Worm (Caenorhabditis elegans) whole organism, L4 larva: ENCODE measurements around the gene ser-2.
A peak's percentile ranks its signal among the peaks of the same experiment; 100 is the strongest.

ENCODE experiments used
- F37D6.2 ChIP-seq: sonication (generic microtip); optimal IDR thresholded peaks from 2 replicates; lab custom pipeline; 2016; ENCODE audit warnings: mild to moderate bottlenecking, missing genetic modification characterization, missing compliant biosample characterization
- R02D3.7 ChIP-seq: fragments of 150-350 bp; sonication (generic microtip); optimal IDR thresholded peaks from 3 replicates; lab custom pipeline; 2014; ENCODE audit warnings: missing biosample characterization, missing genetic modification characterization
- T26A8.4 ChIP-seq: fragments of 200-800 bp; sonication (Bioruptor generic); IDR thresholded peaks from 2 replicates; pipeline ENCODE4 v1.3.6; 2022; ENCODE audit warnings: missing genetic modification characterization, missing compliant biosample characterization
- aha-1 ChIP-seq: fragments of 150-350 bp; peaks from one replicate; lab custom pipeline; 2014; ENCODE audit warnings: missing biosample characterization, missing genetic modification characterization
- ceh-20 ChIP-seq: fragments of 200-800 bp; sonication (Bioruptor generic); IDR thresholded peaks from 2 replicates; pipeline ENCODE4 v1.3.6; 2022; ENCODE audit warnings: missing genetic modification reagents, missing genetic modification characterization, missing compliant biosample characterization
- ceh-44 ChIP-seq: fragments of 200-800 bp; sonication (Bioruptor generic); IDR thresholded peaks from 2 replicates; pipeline ENCODE4 v1.3.6; 2022; ENCODE audit warnings: missing genetic modification reagents, missing genetic modification characterization, missing compliant biosample characterization
- ceh-82 ChIP-seq: sonication (generic microtip); optimal IDR thresholded peaks from 2 replicates; lab custom pipeline; 2017; ENCODE audit warnings: missing biosample characterization, missing genetic modification characterization
- cey-2 ChIP-seq: sonication (generic microtip); optimal IDR thresholded peaks from 3 replicates; lab custom pipeline; 2017; ENCODE audit warnings: missing genetic modification characterization, mild to moderate bottlenecking, missing compliant biosample characterization, antibody characterized with exemption, borderline replicate concordance; ENCODE audit not compliant: insufficient read depth
- daf-12 ChIP-seq: fragments of 150-350 bp; optimal IDR thresholded peaks from 2 replicates; lab custom pipeline; 2014; ENCODE audit warnings: missing biosample characterization, missing genetic modification reagents, missing genetic modification characterization
- daf-19 ChIP-seq: fragments of 200-800 bp; sonication (Bioruptor generic); conservative IDR thresholded peaks from 2 replicates; pipeline ENCODE4 v1.3.6; 2022; ENCODE audit warnings: missing genetic modification characterization, missing compliant biosample characterization
- daf-8 ChIP-seq: fragments of 200-800 bp; sonication (Bioruptor generic); IDR thresholded peaks from 2 replicates; pipeline ENCODE4 v1.3.6; 2022; ENCODE audit warnings: missing genetic modification characterization, missing compliant biosample characterization
- dmd-9 ChIP-seq: fragments of 200-800 bp; sonication (Bioruptor generic); IDR thresholded peaks from 2 replicates; pipeline ENCODE4 v1.3.6; 2022; ENCODE audit warnings: missing genetic modification reagents, missing genetic modification characterization, missing compliant biosample characterization
- egl-27 ChIP-seq: sonication (generic microtip); optimal IDR thresholded peaks from 3 replicates; lab custom pipeline; 2017; ENCODE audit warnings: missing biosample characterization, missing genetic modification reagents, missing genetic modification characterization
- egl-43 ChIP-seq: fragments of 200-800 bp; sonication (Bioruptor generic); IDR thresholded peaks from 2 replicates; pipeline ENCODE4 v1.3.6; 2022; ENCODE audit warnings: missing genetic modification reagents, missing genetic modification characterization, missing compliant biosample characterization
- hlh-11 ChIP-seq: fragments of 200-800 bp; sonication (Bioruptor generic); optimal IDR thresholded peaks from 2 replicates; lab custom pipeline; 2018; ENCODE audit warnings: mild to moderate bottlenecking, missing genetic modification characterization, missing compliant biosample characterization
- hlh-30 ChIP-seq: sonication (generic microtip); optimal IDR thresholded peaks from 2 replicates; lab custom pipeline; 2017; ENCODE audit warnings: antibody characterized with exemption, mild to moderate bottlenecking, missing genetic modification characterization, missing compliant biosample characterization; ENCODE audit not compliant: insufficient read depth
- lin-1 ChIP-seq: fragments of 200-800 bp; sonication (Bioruptor generic); IDR thresholded peaks from 2 replicates; pipeline ENCODE4 v1.3.6; 2022; ENCODE audit warnings: missing genetic modification reagents, missing genetic modification characterization, missing compliant biosample characterization
- lir-3 ChIP-seq: sonication (generic microtip); optimal IDR thresholded peaks from 2 replicates; lab custom pipeline; 2016; ENCODE audit warnings: mild to moderate bottlenecking, missing genetic modification characterization, missing compliant biosample characterization
- mdl-1 ChIP-seq, 2 experiments: fragments of 150-350 bp in 1 of 2; sonication (generic microtip) in 1 of 2; optimal IDR thresholded peaks; 2 replicates each; lab custom pipeline; 2014 to 2017; ENCODE audit warnings: missing biosample characterization in 2 of 2, missing genetic modification characterization in 2 of 2
- mxl-3 ChIP-seq: fragments of 200-800 bp; sonication (Bioruptor generic); optimal IDR thresholded peaks from 2 replicates; lab custom pipeline; 2018; ENCODE audit warnings: mild to moderate bottlenecking, missing genetic modification characterization, missing compliant biosample characterization
- nhr-10 ChIP-seq: fragments of 150-350 bp; optimal IDR thresholded peaks from 2 replicates; lab custom pipeline; 2014; ENCODE audit warnings: missing biosample characterization, missing genetic modification characterization
- nhr-25 ChIP-seq: sonication (generic microtip); optimal IDR thresholded peaks from 2 replicates; lab custom pipeline; 2017; ENCODE audit warnings: missing genetic modification characterization, mild to moderate bottlenecking, missing compliant biosample characterization, antibody characterized with exemption, moderate library complexity, borderline replicate concordance; ENCODE audit not compliant: insufficient read depth
- nhr-28 ChIP-seq: fragments of 150-350 bp; optimal IDR thresholded peaks from 2 replicates; lab custom pipeline; 2014; ENCODE audit warnings: missing biosample characterization, missing genetic modification characterization
- nhr-76 ChIP-seq: fragments of 150-350 bp; optimal IDR thresholded peaks from 2 replicates; lab custom pipeline; 2014; ENCODE audit warnings: missing biosample characterization, missing genetic modification characterization
- php-3 ChIP-seq: fragments of 200-800 bp; sonication (Bioruptor generic); IDR thresholded peaks from 2 replicates; pipeline ENCODE4 v1.3.6; 2022; ENCODE audit warnings: missing genetic modification reagents, missing genetic modification characterization, missing compliant biosample characterization
- pqm-1 ChIP-seq: sonication (generic microtip); optimal IDR thresholded peaks from 2 replicates; lab custom pipeline; 2017; ENCODE audit warnings: missing biosample characterization, missing genetic modification characterization
- set-16 ChIP-seq: fragments of 200-800 bp; sonication (Bioruptor generic); IDR thresholded peaks from 2 replicates; pipeline ENCODE4 v1.3.6; 2022; ENCODE audit warnings: missing genetic modification reagents, missing genetic modification characterization, missing compliant biosample characterization
- unc-39 ChIP-seq: sonication (generic microtip); optimal IDR thresholded peaks from 2 replicates; lab custom pipeline; 2017; ENCODE audit warnings: missing biosample characterization, missing genetic modification characterization
- unc-62 ChIP-seq, 3 experiments: fragments of 150-350 bp in 1 of 3; sonication (generic microtip); optimal IDR thresholded peaks in 2 of 3; peaks in 1 of 3; 1 replicate in 1 of 3; 2 replicates in 2 of 3; lab custom pipeline; 2014 to 2017; ENCODE audit warnings: missing biosample characterization in 3 of 3, missing genetic modification characterization in 3 of 3, missing genetic modification reagents in 3 of 3, missing genotype in 1 of 3
- zfp-2 ChIP-seq: sonication (generic microtip); optimal IDR thresholded peaks from 2 replicates; lab custom pipeline; 2016; ENCODE audit warnings: mild to moderate bottlenecking, missing genetic modification characterization, missing compliant biosample characterization
- zfp-3 ChIP-seq: fragments of 200-800 bp; sonication (Bioruptor generic); conservative IDR thresholded peaks from 2 replicates; pipeline ENCODE4 v1.3.6; 2022; ENCODE audit warnings: missing genetic modification reagents, missing genetic modification characterization, missing compliant biosample characterization
- ztf-7 ChIP-seq: fragments of 150-350 bp; optimal IDR thresholded peaks from 2 replicates; lab custom pipeline; 2014; ENCODE audit warnings: missing biosample characterization, missing genetic modification characterization

Gene ser-2

ce11 chrX:15310986-15311385 is 8.2 kb upstream of the ser-2 start:
- no peak for TF ChIP-seq mdl-1 (tag; optimal IDR thresholded peaks at IDR 0.05; lab: Kevin White, UChicago)
- no peak for TF ChIP-seq zfp-3 (GFP tag; lab: Robert Waterston, UW)
- no peak for TF ChIP-seq pqm-1 (tag; lab: Kevin White, UChicago)
- TF ChIP-seq hlh-30 (tag; lab: Kevin White, UChicago) = no peak
- peak in 1 of 2 experiments; percentile 27 for TF ChIP-seq unc-62 (GFP tag; optimal IDR thresholded peaks at IDR 0.05 in 1 of 2; lab: Kevin White, UChicago)
- no peak for TF ChIP-seq unc-62 (tag; optimal IDR thresholded peaks at IDR 0.05; lab: Kevin White, UChicago)
- TF ChIP-seq F37D6.2 (tag; lab: Kevin White, UChicago) = no peak
- no peak for TF ChIP-seq ztf-7
- TF ChIP-seq ceh-82 (tag; lab: Kevin White, UChicago) = no peak
- no peak for TF ChIP-seq ceh-20 (GFP tag; lab: Robert Waterston, UW)

- TF ChIP-seq set-16 (peak; percentile 96), egl-43 (GFP tag; lab: Robert Waterston, UW) (peak; percentile 69; the same call in 1 of the 2 replicates), nhr-25 (tag; lab: Kevin White, UChicago) (peak; percentile 87), lin-1 (GFP tag; lab: Robert Waterston, UW) (no peak), nhr-76 (tag; lab: Kevin White, UChicago) (no peak), unc-62 (GFP tag; optimal IDR thresholded peaks at IDR 0.05 in 1 of 2; lab: Kevin White, UChicago) (peak in 1 of 2 experiments; percentile 54), unc-62 (tag; optimal IDR thresholded peaks at IDR 0.05; lab: Kevin White, UChicago) (no peak), ceh-44 (GFP tag; lab: Robert Waterston, UW) (no peak), zfp-2 (tag; lab: Kevin White, UChicago) (no peak), daf-12 (tag; lab: Kevin White, UChicago) (no peak), hlh-11 (tag; lab: Kevin White, UChicago) (peak; percentile 65), mxl-3 (GFP tag; lab: Kevin White, UChicago) (peak; percentile 48), unc-39 (tag; lab: Kevin White, UChicago) (no peak), hlh-30 (tag; lab: Kevin White, UChicago) (peak; percentile 11)
Measured at ce11 chrX:15310330-15310776, 7.6 kb upstream of the ser-2 start.

- no peak for TF ChIP-seq set-16
- peak in 1 of 2 experiments; percentile 60 for TF ChIP-seq unc-62 (GFP tag; optimal IDR thresholded peaks at IDR 0.05 in 1 of 2; lab: Kevin White, UChicago)
- no peak for TF ChIP-seq unc-62 (tag; optimal IDR thresholded peaks at IDR 0.05; lab: Kevin White, UChicago)
- no peak for TF ChIP-seq php-3
- no peak for TF ChIP-seq daf-19 (GFP tag; lab: Robert Waterston, UW)
- no peak for TF ChIP-seq daf-8 (GFP tag; lab: Robert Waterston, UW)
- no peak for TF ChIP-seq nhr-28
- TF ChIP-seq lir-3 (tag; lab: Kevin White, UChicago) = no peak
- no peak for TF ChIP-seq T26A8.4 (GFP tag; lab: Robert Waterston, UW)
Measured at ce11 chrX:15309138-15309537, 6.4 kb upstream of the ser-2 start, which contains the start of gene nhr-91. Gene nhr-91 (plus strand): TSS chrX:15309369.

- TF ChIP-seq set-16 (peak; percentile 60), dmd-9 (GFP tag; lab: Robert Waterston, UW) (0 out of 2 replicates have a peak, but pooled peaks have one; percentile 38), cey-2 (no peak), daf-12 (tag; lab: Kevin White, UChicago) (no peak), egl-27 (tag; lab: Kevin White, UChicago) (no peak), R02D3.7 (tag; lab: Kevin White, UChicago) (no peak)
Measured at ce11 chrX:15308685-15309084, 5.9 kb upstream of the ser-2 start.

ce11 chrX:15307677-15308076 is 4.9 kb upstream of the ser-2 start:
- peak; percentile 24; the same call in 1 of the 2 replicates for TF ChIP-seq set-16
- TF ChIP-seq nhr-10 (tag; lab: Kevin White, UChicago) = no peak
- no peak for TF ChIP-seq zfp-2 (tag; lab: Kevin White, UChicago)
- TF ChIP-seq aha-1 (tag; lab: Kevin White, UChicago) = peak; percentile 2
- no peak for TF ChIP-seq lir-3 (tag; lab: Kevin White, UChicago)
- TF ChIP-seq unc-62 (GFP tag; optimal IDR thresholded peaks at IDR 0.05 in 1 of 2; lab: Kevin White, UChicago) = peak in 1 of 2 experiments; percentile 66
- no peak for TF ChIP-seq unc-62 (tag; optimal IDR thresholded peaks at IDR 0.05; lab: Kevin White, UChicago)
